Worm (Caenorhabditis elegans) whole organism, young adult: ENCODE data around the gene K08B12.3.
A peak's percentile ranks its signal among the peaks of the same experiment; 100 is the strongest.

Experiments used
- B0261.1 ChIP-seq: sonication (generic microtip); optimal IDR thresholded peaks from 2 replicates; lab custom pipeline; 2016; ENCODE audit warnings: mild to moderate bottlenecking, missing genetic modification characterization, moderate library complexity, missing compliant biosample characterization
- B0336.3 ChIP-seq: fragments of 200-800 bp; sonication (Bioruptor generic); IDR thresholded peaks from 2 replicates; pipeline ENCODE4 v1.3.6; 2022; ENCODE audit warnings: missing genetic modification characterization, missing compliant biosample characterization
- C06A6.2 ChIP-seq: fragments of 200-800 bp; sonication (Bioruptor generic); conservative IDR thresholded peaks from 2 replicates; pipeline ENCODE4 v1.3.6; 2022; ENCODE audit warnings: missing genetic modification characterization, missing compliant biosample characterization
- F33H1.4 ChIP-seq: fragments of 200-800 bp; sonication (Bioruptor generic); IDR thresholded peaks from 2 replicates; pipeline ENCODE4 v1.3.6; 2022; ENCODE audit warnings: missing genetic modification reagents, missing genetic modification characterization, missing compliant biosample characterization
- F37B4.10 ChIP-seq: fragments of 200-800 bp; sonication (Bioruptor generic); IDR thresholded peaks from 2 replicates; pipeline ENCODE4 v1.3.6; 2022; ENCODE audit warnings: missing genetic modification characterization, missing compliant biosample characterization
- F49E8.2 ChIP-seq: sonication (generic microtip); optimal IDR thresholded peaks from 3 replicates; lab custom pipeline; 2017; ENCODE audit warnings: missing genetic modification characterization, mild to moderate bottlenecking, missing compliant biosample characterization, antibody characterized with exemption, moderate library complexity; ENCODE audit not compliant: insufficient read depth
- T07F8.4 ChIP-seq: sonication (generic microtip); optimal IDR thresholded peaks from 2 replicates; lab custom pipeline; 2016; ENCODE audit warnings: mild to moderate bottlenecking, missing genetic modification characterization, moderate library complexity, missing compliant biosample characterization
- Y67H2A.10 ChIP-seq: fragments of 200-800 bp; sonication (Bioruptor generic); conservative IDR thresholded peaks from 2 replicates; pipeline ENCODE4 v1.3.6; 2022; ENCODE audit warnings: missing genetic modification reagents, missing genetic modification characterization, missing compliant biosample characterization
- Y95B8A.8 ChIP-seq: fragments of 200-800 bp; sonication (Bioruptor generic); IDR thresholded peaks from 2 replicates; pipeline ENCODE4 v1.3.6; 2022; ENCODE audit warnings: missing genetic modification reagents, missing genetic modification characterization, missing compliant biosample characterization
- ZK185.1 ChIP-seq: sonication (generic microtip); optimal IDR thresholded peaks from 2 replicates; lab custom pipeline; 2016; ENCODE audit warnings: mild to moderate bottlenecking, missing genetic modification characterization, missing compliant biosample characterization; ENCODE audit not compliant: poor library complexity, severe bottlenecking
- akir-1 ChIP-seq: fragments of 200-800 bp; sonication (Bioruptor generic); optimal IDR thresholded peaks from 2 replicates; lab custom pipeline; 2018; ENCODE audit warnings: mild to moderate bottlenecking, missing genetic modification characterization, moderate library complexity, missing compliant biosample characterization
- ama-1 ChIP-seq, 3 experiments: fragments of 150-350 bp in 1 of 3; sonication (generic microtip) in 2 of 3; optimal IDR thresholded peaks; 2 replicates each; lab custom pipeline; 2014 to 2018; ENCODE audit warnings: missing biosample characterization in 2 of 3, missing genetic modification characterization in 2 of 3, missing genetic modification reagents in 2 of 3
- atf-7 ChIP-seq: sonication (generic microtip); optimal IDR thresholded peaks from 2 replicates; lab custom pipeline; 2017; ENCODE audit warnings: mild to moderate bottlenecking, missing genetic modification characterization, missing compliant biosample characterization
- athp-1 ChIP-seq: sonication (generic microtip); optimal IDR thresholded peaks from 2 replicates; lab custom pipeline; 2017; ENCODE audit warnings: mild to moderate bottlenecking, missing genetic modification characterization, missing compliant biosample characterization
- bed-1 ChIP-seq: fragments of 200-800 bp; sonication (Bioruptor generic); IDR thresholded peaks from 2 replicates; pipeline ENCODE4 v1.3.6; 2022; ENCODE audit warnings: missing genetic modification reagents, missing genetic modification characterization, missing compliant biosample characterization
- ccch-3 ChIP-seq: fragments of 200-800 bp; sonication (Bioruptor generic); optimal IDR thresholded peaks from 2 replicates; lab custom pipeline; 2018; ENCODE audit warnings: mild to moderate bottlenecking, missing genetic modification characterization, missing compliant biosample characterization
- cebp-2 ChIP-seq: fragments of 200-800 bp; sonication (Bioruptor generic); IDR thresholded peaks from 2 replicates; pipeline ENCODE4 v1.3.6; 2022; ENCODE audit warnings: missing genetic modification characterization, missing compliant biosample characterization
- ceh-100 ChIP-seq: fragments of 200-800 bp; sonication (Bioruptor generic); IDR thresholded peaks from 2 replicates; pipeline ENCODE4 v1.3.6; 2022; ENCODE audit warnings: missing genetic modification reagents, missing genetic modification characterization, missing compliant biosample characterization
- ceh-27 ChIP-seq: fragments of 200-800 bp; sonication (Bioruptor generic); optimal IDR thresholded peaks from 2 replicates; lab custom pipeline; 2018; ENCODE audit warnings: mild to moderate bottlenecking, missing genetic modification characterization, moderate library complexity, missing compliant biosample characterization
- ceh-79 ChIP-seq: sonication (generic microtip); optimal IDR thresholded peaks from 2 replicates; lab custom pipeline; 2017; ENCODE audit warnings: mild to moderate bottlenecking, missing genetic modification characterization, missing compliant biosample characterization
- egl-44 ChIP-seq: fragments of 200-800 bp; sonication (Bioruptor generic); IDR thresholded peaks from 2 replicates; pipeline ENCODE4 v1.3.6; 2022; ENCODE audit warnings: missing genetic modification reagents, missing genetic modification characterization, missing compliant biosample characterization
- hlh-12 ChIP-seq: sonication (generic microtip); optimal IDR thresholded peaks from 2 replicates; lab custom pipeline; 2016; ENCODE audit warnings: missing genetic modification characterization, missing compliant biosample characterization
- hmg-1.2 ChIP-seq: fragments of 200-800 bp; sonication (Bioruptor generic); IDR thresholded peaks from 2 replicates; pipeline ENCODE4 v1.3.6; 2022; ENCODE audit warnings: missing genetic modification reagents, missing genetic modification characterization, missing compliant biosample characterization
- hsf-1 ChIP-seq: fragments of 200-800 bp; sonication (Bioruptor generic); IDR thresholded peaks from 2 replicates; pipeline ENCODE4 v1.3.6; 2022; ENCODE audit warnings: missing genetic modification reagents, missing genetic modification characterization, missing compliant biosample characterization
- lag-1 ChIP-seq: fragments of 200-800 bp; sonication (Bioruptor generic); IDR thresholded peaks from 2 replicates; pipeline ENCODE4 v1.3.6; 2022; ENCODE audit warnings: missing genetic modification reagents, missing genetic modification characterization, missing compliant biosample characterization
- let-607 ChIP-seq, 2 experiments: fragments of 200-800 bp in 1 of 2; sonication (Bioruptor generic) in 1 of 2; sonication (generic microtip) in 1 of 2; optimal IDR thresholded peaks; 2 replicates each; lab custom pipeline; 2016 to 2018; ENCODE audit warnings: mild to moderate bottlenecking in 2 of 2, missing compliant biosample characterization in 2 of 2, missing genetic modification characterization in 2 of 2, moderate library complexity in 2 of 2, missing genotype in 1 of 2
- lin-40 ChIP-seq: sonication (generic microtip); optimal IDR thresholded peaks from 2 replicates; lab custom pipeline; 2016; ENCODE audit warnings: missing genetic modification characterization, mild to moderate bottlenecking, missing compliant biosample characterization, missing genotype, missing genetic modification reagents
- lsl-1 ChIP-seq: fragments of 200-800 bp; sonication (Bioruptor generic); optimal IDR thresholded peaks from 2 replicates; lab custom pipeline; 2018; ENCODE audit warnings: mild to moderate bottlenecking, missing genetic modification characterization, moderate library complexity, missing compliant biosample characterization
- lsy-27 ChIP-seq: sonication (generic microtip); optimal IDR thresholded peaks from 2 replicates; lab custom pipeline; 2017; ENCODE audit warnings: missing genetic modification characterization, mild to moderate bottlenecking, missing compliant biosample characterization, antibody characterized with exemption, missing genotype, borderline replicate concordance; ENCODE audit not compliant: insufficient read depth
- madf-8 ChIP-seq: fragments of 200-800 bp; sonication (Bioruptor generic); conservative IDR thresholded peaks from 2 replicates; pipeline ENCODE4 v1.3.6; 2022; ENCODE audit warnings: missing genetic modification reagents, missing genetic modification characterization, missing compliant biosample characterization
- mel-28 ChIP-seq: sonication (generic microtip); optimal IDR thresholded peaks from 2 replicates; lab custom pipeline; 2016; ENCODE audit warnings: borderline replicate concordance, mild to moderate bottlenecking, missing genetic modification characterization, missing compliant biosample characterization
- mes-4 ChIP-seq: sonication (generic microtip); optimal IDR thresholded peaks from 2 replicates; lab custom pipeline; 2016; ENCODE audit warnings: missing genotype, missing genetic modification characterization, missing compliant biosample characterization
- mxl-1 ChIP-seq: sonication (generic microtip); optimal IDR thresholded peaks from 2 replicates; lab custom pipeline; 2016; ENCODE audit warnings: missing genetic modification characterization, missing compliant biosample characterization
- nfya-2 ChIP-seq: fragments of 200-800 bp; sonication (Bioruptor generic); IDR thresholded peaks from 2 replicates; pipeline ENCODE4 v1.3.6; 2022; ENCODE audit warnings: missing genetic modification reagents, missing genetic modification characterization, missing compliant biosample characterization
- nfyb-1 ChIP-seq: fragments of 200-800 bp; sonication (Bioruptor generic); IDR thresholded peaks from 2 replicates; pipeline ENCODE4 v1.3.6; 2022; ENCODE audit warnings: missing genetic modification reagents, missing genetic modification characterization, missing compliant biosample characterization
- nhr-179 ChIP-seq: sonication (generic microtip); optimal IDR thresholded peaks from 2 replicates; lab custom pipeline; 2016; ENCODE audit warnings: mild to moderate bottlenecking, missing genetic modification characterization, missing compliant biosample characterization
- nhr-27 ChIP-seq: fragments of 200-800 bp; sonication (Bioruptor generic); optimal IDR thresholded peaks from 2 replicates; lab custom pipeline; 2018; ENCODE audit warnings: mild to moderate bottlenecking, missing genetic modification characterization, moderate library complexity, missing compliant biosample characterization
- nhr-80 ChIP-seq: sonication (generic microtip); optimal IDR thresholded peaks from 2 replicates; lab custom pipeline; 2016; ENCODE audit warnings: missing genetic modification characterization, missing compliant biosample characterization
- pbrm-1 ChIP-seq: fragments of 200-800 bp; sonication (Bioruptor generic); IDR thresholded peaks from 2 replicates; pipeline ENCODE4 v1.3.6; 2022; ENCODE audit warnings: missing genetic modification reagents, missing genetic modification characterization, missing compliant biosample characterization
- rpc-1 ChIP-seq, 2 experiments: fragments of 150-350 bp in 1 of 2; sonication (generic microtip) in 1 of 2; optimal IDR thresholded peaks; 2 replicates each; lab custom pipeline; 2014 to 2018; ENCODE audit warnings: missing biosample characterization in 1 of 2, missing genetic modification characterization in 1 of 2, missing genetic modification reagents in 1 of 2, missing genotype in 1 of 2
- tlf-1 ChIP-seq: fragments of 200-800 bp; sonication (Bioruptor generic); optimal IDR thresholded peaks from 2 replicates; lab custom pipeline; 2018; ENCODE audit warnings: mild to moderate bottlenecking, missing genetic modification characterization, missing compliant biosample characterization
- unc-62 ChIP-seq: fragments of 150-350 bp; optimal IDR thresholded peaks from 2 replicates; lab custom pipeline; 2014; ENCODE audit warnings: missing biosample characterization, missing genetic modification reagents, missing genetic modification characterization
- xnd-1 ChIP-seq: sonication (generic microtip); optimal IDR thresholded peaks from 2 replicates; lab custom pipeline; 2016; ENCODE audit warnings: missing genotype, missing genetic modification reagents, missing genetic modification characterization, missing compliant biosample characterization
- zfh-2 ChIP-seq: fragments of 200-800 bp; sonication (Bioruptor generic); conservative IDR thresholded peaks from 2 replicates; pipeline ENCODE4 v1.3.6; 2022; ENCODE audit warnings: missing genetic modification reagents, missing genetic modification characterization, missing compliant biosample characterization
- ztf-26 ChIP-seq: sonication (generic microtip); optimal IDR thresholded peaks from 2 replicates; lab custom pipeline; 2017; ENCODE audit warnings: missing genetic modification characterization, missing compliant biosample characterization

Gene K08B12.3

ce11 chrV:6238347-6238746 lies 3.4 kb downstream of the K08B12.3 start (continued):
- TF ChIP-seq athp-1 (tag; lab: Kevin White, UChicago), result no peak
- TF ChIP-seq F33H1.4 (GFP tag; lab: Robert Waterston, UW), result no peak
- TF ChIP-seq hlh-12, result no peak
- TF ChIP-seq atf-7 (tag; lab: Kevin White, UChicago), result no peak
- TF ChIP-seq nfya-2 (GFP tag; lab: Robert Waterston, UW), result no peak
- TF ChIP-seq unc-62 (GFP tag; lab: Kevin White, UChicago), result no peak
- TF ChIP-seq akir-1 (GFP tag; lab: Kevin White, UChicago), result no peak
- no peak for TF ChIP-seq lag-1 (GFP tag; lab: Robert Waterston, UW)
- TF ChIP-seq nhr-179 (tag; lab: Kevin White, UChicago), result no peak
- TF ChIP-seq nhr-27 (tag; lab: Kevin White, UChicago), result no peak
- no peak for TF ChIP-seq mel-28 (tag; lab: Kevin White, UChicago)
- TF ChIP-seq lsy-27, result no peak
- TF ChIP-seq ZK185.1 (tag; lab: Kevin White, UChicago), result no peak
- TF ChIP-seq ceh-100 (GFP tag; lab: Robert Waterston, UW), result no peak
- no peak for TF ChIP-seq rpc-1 (optimal IDR thresholded peaks at IDR 0.05; lab: Kevin White, UChicago)
- no peak for TF ChIP-seq rpc-1 (tag; optimal IDR thresholded peaks at IDR 0.05; lab: Kevin White, UChicago)
- no peak for TF ChIP-seq hsf-1 (GFP tag; lab: Robert Waterston, UW)

- TF ChIP-seq lin-40, result peak; percentile 62
- peak; percentile 55 for TF ChIP-seq nhr-80 (tag; lab: Kevin White, UChicago)
- no peak for TF ChIP-seq mxl-1 (tag; lab: Kevin White, UChicago)
- TF ChIP-seq C06A6.2 (GFP tag; lab: Robert Waterston, UW), result 0 out of 2 replicates have a peak, but pooled peaks have one; percentile 10
- TF ChIP-seq ztf-26 (tag; lab: Kevin White, UChicago), result peak; percentile 26
- no peak for TF ChIP-seq B0336.3 (GFP tag; lab: Robert Waterston, UW)
- TF ChIP-seq cebp-2, result no peak
These were observed 4.9 kb downstream of the K08B12.3 start for ce11 chrV:6239855-6240254.

- peak; percentile 20 for TF ChIP-seq ceh-27 (GFP tag; lab: Kevin White, UChicago)
- no peak for TF ChIP-seq B0261.1 (tag; lab: Kevin White, UChicago)
- TF ChIP-seq F37B4.10, result no peak
- TF ChIP-seq bed-1 (GFP tag; lab: Robert Waterston, UW), result no peak
- TF ChIP-seq zfh-2 (GFP tag; lab: Robert Waterston, UW), result no peak
- no peak for TF ChIP-seq madf-8
- TF ChIP-seq ZK185.1 (tag; lab: Kevin White, UChicago), result no peak
- TF ChIP-seq pbrm-1, result no peak
- TF ChIP-seq T07F8.4, result no peak
- peak; percentile 38 for TF ChIP-seq ztf-26 (tag; lab: Kevin White, UChicago)
- TF ChIP-seq mxl-1 (tag; lab: Kevin White, UChicago), result no peak
- TF ChIP-seq Y67H2A.10 (GFP tag; lab: Robert Waterston, UW), result no peak
- TF ChIP-seq xnd-1, result no peak
- TF ChIP-seq tlf-1, result no peak
- peak; percentile 57 for TF ChIP-seq nhr-80 (tag; lab: Kevin White, UChicago)
- no peak for TF ChIP-seq egl-44 (GFP tag; lab: Robert Waterston, UW)
- TF ChIP-seq F49E8.2 (tag; lab: Kevin White, UChicago), result no peak
- TF ChIP-seq B0336.3 (GFP tag; lab: Robert Waterston, UW), result 0 out of 2 replicates have a peak, but pooled peaks have one; percentile 27
- no peak for TF ChIP-seq ama-1 (optimal IDR thresholded peaks at IDR 0.05; lab: Kevin White, UChicago)
- TF ChIP-seq ama-1 (GFP tag; optimal IDR thresholded peaks at IDR 0.05; lab: Kevin White, UChicago), result no peak
- no peak for TF ChIP-seq nfyb-1 (GFP tag; lab: Robert Waterston, UW)
- TF ChIP-seq Y95B8A.8 (GFP tag; lab: Robert Waterston, UW), result no peak
- no peak for TF ChIP-seq mes-4 (tag; lab: Kevin White, UChicago)
- TF ChIP-seq hmg-1.2, result no peak
- no peak for TF ChIP-seq ccch-3
- no peak for TF ChIP-seq athp-1 (tag; lab: Kevin White, UChicago)
- no peak for TF ChIP-seq ceh-79
- TF ChIP-seq let-607 (tag; optimal IDR thresholded peaks at IDR 0.05; lab: Kevin White, UChicago), result peak in 1 of 2 experiments; percentile 36
- TF ChIP-seq lsl-1 (GFP tag; lab: Kevin White, UChicago), result no peak
These were observed 5.8 kb downstream of the K08B12.3 start for ce11 chrV:6240735-6241134.
